Worm (Caenorhabditis elegans): ENCODE measurements around the gene R02D5.6.

ce11 chrV:14468196-14468874 is 49.6 kb downstream of the R02D5.6 start, which contains the start of gene srz-97:
- TF ChIP-seq ceh-14 (tag; optimal IDR thresholded peaks at IDR 0.05), result no peak
- TF ChIP-seq zip-5 (tag; optimal IDR thresholded peaks at IDR 0.05), result no peak
- TF ChIP-seq pha-4 (tag; optimal IDR thresholded peaks at IDR 0.05), result no peak
- TF ChIP-seq ceh-34 (tag; optimal IDR thresholded peaks at IDR 0.05), result no peak
- no peak for TF ChIP-seq rnt-1 (tag; optimal IDR thresholded peaks at IDR 0.05)
- no peak for TF ChIP-seq unc-55 (GFP tag; optimal IDR thresholded peaks at IDR 0.05)
- no peak for TF ChIP-seq fkh-10 (GFP tag; optimal IDR thresholded peaks at IDR 0.05)
- no peak for TF ChIP-seq fkh-6 (tag; optimal IDR thresholded peaks at IDR 0.05)
- no peak for TF ChIP-seq ceh-2 (tag; optimal IDR thresholded peaks at IDR 0.05)
- no peak for TF ChIP-seq ama-1 (optimal IDR thresholded peaks at IDR 0.05)
- no peak for TF ChIP-seq sox-4 (tag; optimal IDR thresholded peaks at IDR 0.05)
